Fruit fly (Drosophila melanogaster): ENCODE measurements around the gene mthl5.
A peak's percentile ranks its signal among the peaks of the same experiment; 100 is the strongest.

mthl5 gene

DNA sequence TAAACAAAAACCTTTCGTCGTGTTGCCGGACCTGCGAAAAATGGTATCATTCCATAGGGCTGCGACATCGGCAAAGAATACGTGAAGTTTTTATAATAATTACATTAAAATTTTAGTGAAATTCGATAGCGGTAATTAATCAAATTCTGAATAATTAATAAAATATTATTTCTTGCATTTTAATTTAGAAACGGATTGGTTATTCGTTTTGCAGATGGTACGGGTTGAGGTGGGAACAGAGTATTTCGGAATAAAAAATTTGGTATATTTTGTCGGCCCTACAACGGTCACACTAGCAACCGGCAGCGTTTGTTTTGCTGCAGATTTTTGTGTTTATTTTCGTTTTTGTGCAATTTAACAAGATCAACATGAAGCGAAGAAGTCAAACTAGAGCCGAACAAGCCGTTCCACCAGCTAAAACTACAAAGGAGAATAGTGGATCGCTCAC is 4.4 kb downstream of the mthl5 start, which contains the start of the genes CG6962 and CG31368 (continued):
- TF ChIP-seq ems (GFP tag; optimal IDR thresholded peaks at IDR 0.05) (peak; percentile 71), CG32532 (GFP tag; IDR thresholded peaks at IDR 0.05) (peak; percentile 90), CG10462 (GFP tag; optimal IDR thresholded peaks at IDR 0.05) (peak; percentile 47), scrt (GFP tag; optimal IDR thresholded peaks at IDR 0.05) (peak; percentile 72), tgo (GFP tag; IDR thresholded peaks at IDR 0.05) (peak; percentile 78), Poxn (GFP tag; IDR thresholded peaks at IDR 0.05) (peak; percentile 60; the same call in 1 of the 2 replicates), CG18476 (GFP tag; optimal IDR thresholded peaks at IDR 0.05) (peak; percentile 76), CG4282 (GFP tag; optimal IDR thresholded peaks at IDR 0.05) (no peak), CG8359 (GFP tag; optimal IDR thresholded peaks at IDR 0.05; ENCODE audit: borderline replicate concordance) (no peak), tap (tag; optimal IDR thresholded peaks at IDR 0.05) (no peak), CrebB (tag; optimal IDR thresholded peaks at IDR 0.05) (peak; percentile 51), CG4730 (GFP tag; IDR thresholded peaks at IDR 0.05) (peak; percentile 63; the same call in 1 of the 2 replicates), Atf6 (GFP tag; IDR thresholded peaks at IDR 0.05) (peak; percentile 83), hth (optimal IDR thresholded peaks at IDR 0.05) (no peak), nerfin-2 (GFP tag; IDR thresholded peaks at IDR 0.05; ENCODE audit: partially characterized antibody) (no peak), CTCF (GFP tag; optimal IDR thresholded peaks at IDR 0.05) (peak; percentile 33), Aef1 (GFP tag; IDR thresholded peaks at IDR 0.05) (peak; percentile 83), sens-2 (GFP tag; IDR thresholded peaks at IDR 0.05) (0 out of 2 replicates have a peak, but pooled peaks have one; percentile 28), nmo (GFP tag; optimal IDR thresholded peaks at IDR 0.05) (peak; percentile 92), insv (GFP tag; optimal IDR thresholded peaks at IDR 0.05) (peak in 1 of 2 experiments; percentile 39), fru (optimal IDR thresholded peaks at IDR 0.05) (no peak), disco-r (GFP tag; optimal IDR thresholded peaks at IDR 0.05) (peak; percentile 7), CG1603 (tag; optimal IDR thresholded peaks at IDR 0.05) (peak; percentile 70), CG14965 (GFP tag; optimal IDR thresholded peaks at IDR 0.05; ENCODE audit: borderline replicate concordance) (no peak), lbe (GFP tag; optimal IDR thresholded peaks at IDR 0.05) (peak; percentile 22), run (tag; optimal IDR thresholded peaks at IDR 0.05) (peak; percentile 13), CoRest (tag; optimal IDR thresholded peaks at IDR 0.05) (peak; percentile 92), CG4424 (GFP tag; optimal IDR thresholded peaks at IDR 0.05) (peak; percentile 85), Nf-YC (tag; optimal IDR thresholded peaks at IDR 0.05) (no peak), hb (GFP tag; IDR thresholded peaks at IDR 0.05; ENCODE audit: partially characterized antibody) (no peak), crol (GFP tag; IDR thresholded peaks at IDR 0.05) (no peak), CG16863 (GFP tag; optimal IDR thresholded peaks at IDR 0.05) (peak; percentile 36), so (GFP tag; IDR thresholded peaks at IDR 0.05) (peak; percentile 71; the same call in 1 of the 3 replicates), unpg (GFP tag; optimal IDR thresholded peaks at IDR 0.05) (peak; percentile 86), crc (GFP tag; optimal IDR thresholded peaks at IDR 0.05) (peak; percentile 7), CG42726 (GFP tag; IDR thresholded peaks at IDR 0.05; ENCODE audit: partially characterized antibody) (no peak), Optix (GFP tag; IDR thresholded peaks at IDR 0.05) (peak; percentile 43; the same call in 1 of the 3 replicates), Neu2 (GFP tag; optimal IDR thresholded peaks at IDR 0.05; ENCODE audit: borderline replicate concordance) (no peak), CG17361 (GFP tag; IDR thresholded peaks at IDR 0.05) (peak; percentile 92), B-H2 (GFP tag; optimal IDR thresholded peaks at IDR 0.05) (peak; percentile 81), CG2202 (tag; optimal IDR thresholded peaks at IDR 0.05) (peak; percentile 50), CG9797 (GFP tag; optimal IDR thresholded peaks at IDR 0.05) (peak; percentile 93), Dip2 (GFP tag; IDR thresholded peaks at IDR 0.05) (no peak), hkb (optimal IDR thresholded peaks at IDR 0.05) (peak; percentile 75), hkb (GFP tag; IDR thresholded peaks at IDR 0.05) (peak; percentile 72), cad (GFP tag; optimal IDR thresholded peaks at IDR 0.05) (no peak), ci (GFP tag; IDR thresholded peaks at IDR 0.05) (peak; percentile 74), MBD-R2 (GFP tag; IDR thresholded peaks at IDR 0.05) (peak; percentile 94), luna (GFP tag; optimal IDR thresholded peaks at IDR 0.05) (peak; percentile 17), Dfd (GFP tag; optimal IDR thresholded peaks at IDR 0.05) (peak in 1 of 2 experiments; percentile 12), Sox102F (GFP tag; optimal IDR thresholded peaks at IDR 0.05) (peak; percentile 88), pros (GFP tag; optimal IDR thresholded peaks at IDR 0.05) (no peak)

Measured in whole organism, embryonic.